Fruit fly (Drosophila melanogaster): Measurements from ENCODE around the gene tx.

DNA sequence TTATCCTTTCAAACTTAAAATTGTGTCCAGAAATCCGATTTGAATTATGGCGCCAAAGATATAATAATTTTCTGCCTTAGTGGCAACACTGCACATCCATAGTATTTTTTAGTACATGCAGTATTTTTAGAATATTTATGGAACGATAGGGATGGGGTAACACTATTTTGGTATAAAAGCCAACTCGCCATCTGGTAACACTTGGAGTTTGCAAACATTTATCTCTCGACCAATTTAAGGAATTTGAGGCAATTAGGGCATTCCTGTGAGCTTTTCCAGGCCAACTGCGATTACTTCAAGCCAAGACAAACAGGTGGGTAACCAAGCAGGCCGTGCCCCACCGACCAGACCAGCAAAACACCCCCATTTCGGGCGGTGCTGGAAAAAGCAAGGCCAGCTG is 11.8 kb downstream of the tx start, which contains the start of gene CG5447:
- TF ChIP-seq CG34367 (tag; optimal IDR thresholded peaks at IDR 0.05): no peak
- TF ChIP-seq CG14655 (GFP tag; optimal IDR thresholded peaks at IDR 0.05): no peak
- TF ChIP-seq Pif1A (GFP tag; optimal IDR thresholded peaks at IDR 0.05): no peak
- TF ChIP-seq CG12605 (GFP tag; IDR thresholded peaks at IDR 0.05): no peak
- TF ChIP-seq rn (GFP tag; IDR thresholded peaks at IDR 0.05): no peak
- TF ChIP-seq Snoo (tag; optimal IDR thresholded peaks at IDR 0.05): no peak
- no peak for TF ChIP-seq CG9948 (tag; optimal IDR thresholded peaks at IDR 0.05)

Measured in whole organism, pupa.